Worm (Caenorhabditis elegans) whole organism, L1 larva: ENCODE data around the gene F41H10.4.

Experiments
- ceh-90 ChIP-seq: sonication (generic microtip); optimal IDR thresholded peaks from 2 replicates; lab custom pipeline; 2016; ENCODE audit warnings: missing genetic modification characterization, missing compliant biosample characterization
- dpl-1 ChIP-seq, 3 experiments: fragments of 150-350 bp in 2 of 3; sonication (generic microtip) in 1 of 3; optimal IDR thresholded peaks; 2 replicates each; lab custom pipeline; 2014 to 2017; ENCODE audit warnings: missing biosample characterization in 3 of 3, missing genetic modification characterization in 3 of 3, missing genetic modification reagents in 3 of 3
- egl-13 ChIP-seq: sonication (generic microtip); optimal IDR thresholded peaks from 2 replicates; lab custom pipeline; 2016; ENCODE audit warnings: missing genotype, missing genetic modification reagents, missing genetic modification characterization, missing compliant biosample characterization
- egl-27 ChIP-seq, 2 experiments: fragments of 150-350 bp in 1 of 2; sonication (generic microtip); optimal IDR thresholded peaks; 3 replicates each; lab custom pipeline; 2017 to 2018; ENCODE audit warnings: missing biosample characterization in 2 of 2, missing genetic modification characterization in 2 of 2, missing genetic modification reagents in 2 of 2
- fkh-8 ChIP-seq: sonication (generic microtip); optimal IDR thresholded peaks from 2 replicates; lab custom pipeline; 2016; ENCODE audit warnings: mild to moderate bottlenecking, missing genetic modification characterization, missing compliant biosample characterization
- lin-13 ChIP-seq: fragments of 150-350 bp; optimal IDR thresholded peaks from 2 replicates; lab custom pipeline; 2014; ENCODE audit warnings: missing biosample characterization, missing genetic modification reagents, missing genetic modification characterization
- lin-35 ChIP-seq, 2 experiments: fragments of 150-350 bp; optimal IDR thresholded peaks; 2 replicates each; lab custom pipeline; 2014; ENCODE audit warnings: missing biosample characterization in 2 of 2, missing genetic modification characterization in 2 of 2, missing genetic modification reagents in 2 of 2
- lsy-2 ChIP-seq, 2 experiments: fragments of 150-350 bp; optimal IDR thresholded peaks; 2 replicates each; lab custom pipeline; 2014; ENCODE audit warnings: missing biosample characterization in 2 of 2, missing genetic modification characterization in 2 of 2
- nhr-12 ChIP-seq: sonication (generic microtip); optimal IDR thresholded peaks from 2 replicates; lab custom pipeline; 2017; ENCODE audit warnings: missing biosample characterization, missing genetic modification characterization
- nhr-28 ChIP-seq: fragments of 150-350 bp; optimal IDR thresholded peaks from 2 replicates; lab custom pipeline; 2014; ENCODE audit warnings: missing biosample characterization, missing genetic modification characterization
- nhr-76 ChIP-seq: sonication (generic microtip); optimal IDR thresholded peaks from 2 replicates; lab custom pipeline; 2017; ENCODE audit warnings: missing biosample characterization, missing genetic modification characterization
- skn-1 ChIP-seq: fragments of 150-350 bp; optimal IDR thresholded peaks from 2 replicates; lab custom pipeline; 2014; ENCODE audit warnings: missing biosample characterization, missing genetic modification characterization

ce11 chrIV:5380140-5380539 lies 15.8 kb downstream of the F41H10.4 start:
- TF ChIP-seq egl-13: no peak
- TF ChIP-seq ceh-90 (tag; lab: Kevin White, UChicago): no peak
- TF ChIP-seq nhr-76 (tag; lab: Kevin White, UChicago): no peak
- TF ChIP-seq lsy-2 (tag; optimal IDR thresholded peaks at IDR 0.05; lab: Kevin White, UChicago): no peak
- no peak for TF ChIP-seq skn-1
- TF ChIP-seq lin-13 (GFP tag; lab: Kevin White, UChicago): no peak
- TF ChIP-seq nhr-28 (tag; lab: Kevin White, UChicago): no peak
- no peak for TF ChIP-seq lin-35 (GFP tag; optimal IDR thresholded peaks at IDR 0.05; lab: Kevin White, UChicago)
- TF ChIP-seq nhr-12 (tag; lab: Kevin White, UChicago): no peak
- no peak for TF ChIP-seq dpl-1 (GFP tag; optimal IDR thresholded peaks at IDR 0.05; lab: Kevin White, UChicago)
- TF ChIP-seq fkh-8 (tag; lab: Kevin White, UChicago): no peak
- no peak for TF ChIP-seq egl-27 (tag; optimal IDR thresholded peaks at IDR 0.05; lab: Kevin White, UChicago)
